Worm (Caenorhabditis elegans) whole organism, early embryonic: Measurements from ENCODE around the gene F38B2.4.
A peak's percentile ranks its signal among the peaks of the same experiment; 100 is the strongest.

Experiments
- B0310.2 ChIP-seq: sonication (generic microtip); optimal IDR thresholded peaks from 2 replicates; lab custom pipeline; 2016; ENCODE audit warnings: mild to moderate bottlenecking, missing genetic modification characterization, missing compliant biosample characterization
- F13C5.2 ChIP-seq: sonication (generic microtip); optimal IDR thresholded peaks from 2 replicates; lab custom pipeline; 2017; ENCODE audit warnings: mild to moderate bottlenecking, missing genetic modification characterization, inconsistent platforms, missing compliant biosample characterization
- aly-1 ChIP-seq: sonication (generic microtip); optimal IDR thresholded peaks from 2 replicates; lab custom pipeline; 2016; ENCODE audit warnings: missing genetic modification characterization, missing compliant biosample characterization
- ama-1 ChIP-seq: fragments of 150-350 bp; optimal IDR thresholded peaks from 2 replicates; lab custom pipeline; 2014
- ceh-13 ChIP-seq: fragments of 200-800 bp; sonication (Bioruptor generic); optimal IDR thresholded peaks from 2 replicates; lab custom pipeline; 2018; ENCODE audit warnings: mild to moderate bottlenecking, missing genetic modification characterization, missing compliant biosample characterization
- ceh-36 ChIP-seq: sonication (generic microtip); optimal IDR thresholded peaks from 2 replicates; lab custom pipeline; 2016; ENCODE audit warnings: missing genetic modification characterization, inconsistent platforms, missing compliant biosample characterization
- ets-7 ChIP-seq: sonication (generic microtip); optimal IDR thresholded peaks from 2 replicates; lab custom pipeline; 2016; ENCODE audit warnings: missing genotype, missing genetic modification characterization, missing compliant biosample characterization
- flt-1 ChIP-seq: fragments of 200-800 bp; sonication (Bioruptor generic); IDR thresholded peaks from 2 replicates; pipeline ENCODE4 v1.3.6; 2022; ENCODE audit warnings: missing genetic modification characterization, missing compliant biosample characterization
- hmbx-1 ChIP-seq: sonication (generic microtip); optimal IDR thresholded peaks from 2 replicates; lab custom pipeline; 2016; ENCODE audit warnings: mild to moderate bottlenecking, missing genetic modification characterization, missing compliant biosample characterization
- hmg-4 ChIP-seq: fragments of 200-800 bp; sonication (Bioruptor generic); optimal IDR thresholded peaks from 2 replicates; lab custom pipeline; 2018; ENCODE audit warnings: mild to moderate bottlenecking, missing genetic modification characterization, missing compliant biosample characterization
- hnd-1 ChIP-seq: sonication (generic microtip); optimal IDR thresholded peaks from 2 replicates; lab custom pipeline; 2016; ENCODE audit warnings: missing genetic modification characterization, missing compliant biosample characterization
- pes-1 ChIP-seq: fragments of 200-800 bp; sonication (Bioruptor generic); IDR thresholded peaks from 2 replicates; pipeline ENCODE4 v1.3.6; 2022; ENCODE audit warnings: missing genetic modification reagents, missing genetic modification characterization, missing compliant biosample characterization
- scrt-1 ChIP-seq: fragments of 200-800 bp; sonication (Bioruptor generic); IDR thresholded peaks from 2 replicates; pipeline ENCODE4 v1.3.6; 2022; ENCODE audit warnings: missing genetic modification characterization, missing compliant biosample characterization
- sea-1 ChIP-seq: fragments of 200-800 bp; sonication (Bioruptor generic); conservative IDR thresholded peaks from 2 replicates; pipeline ENCODE4 v1.3.6; 2022; ENCODE audit warnings: missing genetic modification characterization, missing compliant biosample characterization
- tbx-11 ChIP-seq: fragments of 200-800 bp; sonication (Bioruptor generic); IDR thresholded peaks from 2 replicates; pipeline ENCODE4 v1.3.6; 2022; ENCODE audit warnings: missing genetic modification characterization, missing compliant biosample characterization
- tbx-37 ChIP-seq: fragments of 200-800 bp; sonication (Bioruptor generic); conservative IDR thresholded peaks from 2 replicates; pipeline ENCODE4 v1.3.6; 2022; ENCODE audit warnings: missing genetic modification reagents, missing genetic modification characterization, missing compliant biosample characterization
- tra-4 ChIP-seq: sonication (generic microtip); optimal IDR thresholded peaks from 2 replicates; lab custom pipeline; 2017; ENCODE audit warnings: missing genetic modification characterization, missing compliant biosample characterization

F38B2.4 gene

ce11 chrX:11316750-11317149 is 29.2 kb upstream of the F38B2.4 start, which contains the start of gene nlp-57:
Gene nlp-57, plus strand, starts transcription at chrX:11317050.
- TF ChIP-seq ets-7 (tag; lab: Kevin White, UChicago), result no peak
- TF ChIP-seq aly-1 (tag; lab: Kevin White, UChicago), result no peak
- no peak for TF ChIP-seq tbx-37 (GFP tag; lab: Robert Waterston, UW)
- no peak for TF ChIP-seq pes-1 (GFP tag; lab: Robert Waterston, UW)
- no peak for TF ChIP-seq ama-1 (lab: Kevin White, UChicago)
- no peak for TF ChIP-seq B0310.2 (tag; lab: Kevin White, UChicago)
- no peak for TF ChIP-seq sea-1 (GFP tag; lab: Robert Waterston, UW)
- TF ChIP-seq hmbx-1, result no peak
- no peak for TF ChIP-seq flt-1 (GFP tag; lab: Robert Waterston, UW)

DNA sequence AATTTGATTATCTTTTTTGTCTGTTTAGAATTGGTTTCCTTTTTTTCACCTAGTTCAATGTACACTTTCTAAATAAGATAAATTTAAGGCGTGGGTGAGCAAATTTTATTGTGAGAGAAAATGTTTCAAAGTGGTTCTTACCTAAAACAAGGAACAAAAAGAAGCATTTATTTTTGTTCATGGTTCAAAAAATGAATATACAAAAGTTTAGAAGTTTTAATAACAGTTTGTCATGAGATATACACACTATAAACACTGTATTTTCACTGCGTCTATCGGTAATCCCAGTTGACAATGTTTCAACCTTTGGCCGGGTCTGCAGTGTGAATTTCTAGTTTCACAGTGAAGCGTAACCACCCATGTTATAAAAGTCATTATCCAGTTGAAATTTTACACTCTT is 27.9 kb upstream of the F38B2.4 start, which contains the start of gene F08G12.11:
F08G12.11 (minus strand) TSS at position 181 of the 400 bp plus-strand sequence.
- no peak for TF ChIP-seq B0310.2 (tag; lab: Kevin White, UChicago)
- no peak for TF ChIP-seq F13C5.2 (tag; lab: Kevin White, UChicago)
- TF ChIP-seq tbx-37 (GFP tag; lab: Robert Waterston, UW), result no peak
- no peak for TF ChIP-seq hnd-1 (tag; lab: Kevin White, UChicago)
- no peak for TF ChIP-seq ceh-36 (tag; lab: Kevin White, UChicago)
- TF ChIP-seq ceh-13 (GFP tag; lab: Kevin White, UChicago), result no peak
- TF ChIP-seq scrt-1 (GFP tag; lab: Robert Waterston, UW), result no peak
- no peak for TF ChIP-seq tbx-11 (GFP tag; lab: Robert Waterston, UW)
- TF ChIP-seq pes-1 (GFP tag; lab: Robert Waterston, UW), result no peak

- TF ChIP-seq tbx-11 (GFP tag; lab: Robert Waterston, UW) (no peak), B0310.2 (tag; lab: Kevin White, UChicago) (no peak), ceh-36 (tag; lab: Kevin White, UChicago) (no peak), hmbx-1 (no peak), ama-1 (lab: Kevin White, UChicago) (no peak), flt-1 (GFP tag; lab: Robert Waterston, UW) (no peak), pes-1 (GFP tag; lab: Robert Waterston, UW) (no peak), scrt-1 (GFP tag; lab: Robert Waterston, UW) (no peak), hmg-4 (GFP tag; lab: Kevin White, UChicago) (no peak), tbx-37 (GFP tag; lab: Robert Waterston, UW) (no peak), tra-4 (tag; lab: Kevin White, UChicago) (no peak), sea-1 (GFP tag; lab: Robert Waterston, UW) (no peak), ceh-13 (GFP tag; lab: Kevin White, UChicago) (no peak), F13C5.2 (tag; lab: Kevin White, UChicago) (no peak), ets-7 (tag; lab: Kevin White, UChicago) (no peak), hnd-1 (tag; lab: Kevin White, UChicago) (no peak), aly-1 (tag; lab: Kevin White, UChicago) (no peak)
Observed at ce11 chrX:11310285-11310838, 22.8 kb upstream of the F38B2.4 start, which contains the start of gene F08G12.5. Gene F08G12.5, minus strand, starts transcription at chrX:11310285.

ce11 chrX:11307056-11307455 is 19.5 kb upstream of the F38B2.4 start, which contains the start of gene vhl-1:
Gene vhl-1, plus strand, starts transcription at chrX:11307356.
- TF ChIP-seq ama-1 (lab: Kevin White, UChicago) (no peak), F13C5.2 (tag; lab: Kevin White, UChicago) (no peak), ets-7 (tag; lab: Kevin White, UChicago) (no peak), sea-1 (GFP tag; lab: Robert Waterston, UW) (no peak), flt-1 (GFP tag; lab: Robert Waterston, UW) (no peak), hmg-4 (GFP tag; lab: Kevin White, UChicago) (no peak), tbx-37 (GFP tag; lab: Robert Waterston, UW) (no peak), ceh-36 (tag; lab: Kevin White, UChicago) (no peak), hmbx-1 (no peak), pes-1 (GFP tag; lab: Robert Waterston, UW) (no peak), ceh-13 (GFP tag; lab: Kevin White, UChicago) (no peak), aly-1 (tag; lab: Kevin White, UChicago) (no peak)

DNA sequence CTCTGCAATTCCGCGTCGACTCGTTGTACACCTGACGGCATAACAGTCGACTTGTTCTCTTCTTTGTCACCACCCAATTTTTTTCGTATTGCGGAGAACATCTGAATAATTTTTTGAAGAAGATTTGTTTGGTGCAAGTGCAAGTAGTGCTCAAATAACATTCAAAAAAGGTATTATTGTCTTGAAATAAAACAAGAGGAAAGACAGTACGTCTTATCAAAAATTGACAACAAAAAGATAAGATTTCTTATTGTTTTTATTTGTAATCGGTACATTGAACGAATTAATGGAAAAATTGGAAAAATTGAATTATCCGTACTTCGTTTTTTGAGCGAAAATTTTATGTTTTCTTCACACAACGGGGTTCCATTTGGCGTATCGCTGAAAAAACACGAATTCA is 18.3 kb upstream of the F38B2.4 start, which contains the start of gene F08G12.1:
F08G12.1 (minus strand) TSS at position 101 of the 400 bp plus-strand sequence.
- no peak for TF ChIP-seq F13C5.2 (tag; lab: Kevin White, UChicago)
- TF ChIP-seq hnd-1 (tag; lab: Kevin White, UChicago), result no peak
- no peak for TF ChIP-seq hmbx-1
- no peak for TF ChIP-seq tbx-37 (GFP tag; lab: Robert Waterston, UW)
- no peak for TF ChIP-seq ama-1 (lab: Kevin White, UChicago)
- no peak for TF ChIP-seq ceh-36 (tag; lab: Kevin White, UChicago)
- no peak for TF ChIP-seq B0310.2 (tag; lab: Kevin White, UChicago)
- no peak for TF ChIP-seq ceh-13 (GFP tag; lab: Kevin White, UChicago)
- no peak for TF ChIP-seq aly-1 (tag; lab: Kevin White, UChicago)
- TF ChIP-seq flt-1 (GFP tag; lab: Robert Waterston, UW), result no peak
- TF ChIP-seq pes-1 (GFP tag; lab: Robert Waterston, UW), result no peak

ce11 chrX:11299642-11300307 is 12.3 kb upstream of the F38B2.4 start, which contains the start of the genes snrp-40.1 and F08G12.3:
Gene snrp-40.1, minus strand, starts transcription at chrX:11299784.
Gene F08G12.3, plus strand, starts transcription at chrX:11300257.
- TF ChIP-seq ets-7 (tag; lab: Kevin White, UChicago) (peak; percentile 13), F13C5.2 (tag; lab: Kevin White, UChicago) (peak; percentile 47), B0310.2 (tag; lab: Kevin White, UChicago) (no peak), hmg-4 (GFP tag; lab: Kevin White, UChicago) (peak; percentile 82)
